Worm (Caenorhabditis elegans) whole organism, young adult: ENCODE results near the gene R04B3.1.

Experiments used
- D2030.7 ChIP-seq: fragments of 200-800 bp; sonication (Bioruptor generic); IDR thresholded peaks from 2 replicates; pipeline ENCODE4 v1.3.6; 2022; ENCODE audit warnings: missing genetic modification reagents, missing genetic modification characterization, missing compliant biosample characterization
- F57A8.1 ChIP-seq: fragments of 200-800 bp; sonication (Bioruptor generic); optimal IDR thresholded peaks from 2 replicates; lab custom pipeline; 2018; ENCODE audit warnings: mild to moderate bottlenecking, missing genetic modification characterization, moderate library complexity, missing compliant biosample characterization
- ama-1 ChIP-seq, 3 experiments: fragments of 150-350 bp in 1 of 3; sonication (generic microtip) in 2 of 3; optimal IDR thresholded peaks; 2 replicates each; lab custom pipeline; 2014 to 2018; ENCODE audit warnings: missing biosample characterization in 2 of 3, missing genetic modification characterization in 2 of 3, missing genetic modification reagents in 2 of 3
- bed-2 ChIP-seq: fragments of 200-800 bp; sonication (Bioruptor generic); IDR thresholded peaks from 2 replicates; pipeline ENCODE4 v1.3.6; 2022; ENCODE audit warnings: missing genetic modification reagents, missing genetic modification characterization, missing compliant biosample characterization
- ceh-91 ChIP-seq: fragments of 200-800 bp; sonication (Bioruptor generic); IDR thresholded peaks from 2 replicates; pipeline ENCODE4 v1.3.6; 2022; ENCODE audit warnings: missing genetic modification reagents, missing genetic modification characterization, missing compliant biosample characterization
- ekl-4 ChIP-seq: fragments of 200-800 bp; sonication (Bioruptor generic); IDR thresholded peaks from 2 replicates; pipeline ENCODE4 v1.3.6; 2022; ENCODE audit warnings: missing genetic modification reagents, missing genetic modification characterization, missing compliant biosample characterization
- fkh-3 ChIP-seq: sonication (generic microtip); optimal IDR thresholded peaks from 2 replicates; lab custom pipeline; 2016; ENCODE audit warnings: mild to moderate bottlenecking, missing genetic modification characterization, missing compliant biosample characterization
- him-1 ChIP-seq: sonication (generic microtip); optimal IDR thresholded peaks from 2 replicates; lab custom pipeline; 2016; ENCODE audit warnings: missing genotype, missing genetic modification reagents, missing genetic modification characterization, missing compliant biosample characterization
- lin-26 ChIP-seq: fragments of 200-800 bp; sonication (Bioruptor generic); IDR thresholded peaks from 2 replicates; pipeline ENCODE4 v1.3.6; 2022; ENCODE audit warnings: missing genetic modification reagents, missing genetic modification characterization, missing compliant biosample characterization
- rec-8 ChIP-seq, 2 experiments: sonication (generic microtip); optimal IDR thresholded peaks; 2 replicates each; lab custom pipeline; 2016; ENCODE audit warnings: mild to moderate bottlenecking in 2 of 2, missing genetic modification characterization in 2 of 2, missing genetic modification reagents in 2 of 2, missing genotype in 2 of 2, missing biosample characterization in 1 of 2, missing compliant biosample characterization in 1 of 2, moderate library complexity in 1 of 2
- unc-130 ChIP-seq: sonication (generic microtip); optimal IDR thresholded peaks from 2 replicates; lab custom pipeline; 2016; ENCODE audit warnings: missing genetic modification reagents, missing genetic modification characterization, missing compliant biosample characterization
- unc-62 ChIP-seq: fragments of 150-350 bp; optimal IDR thresholded peaks from 2 replicates; lab custom pipeline; 2014; ENCODE audit warnings: missing biosample characterization, missing genetic modification reagents, missing genetic modification characterization

- TF ChIP-seq ceh-91: no peak
- no peak for TF ChIP-seq ama-1 (optimal IDR thresholded peaks at IDR 0.05; lab: Kevin White, UChicago)
- TF ChIP-seq ama-1 (GFP tag; optimal IDR thresholded peaks at IDR 0.05; lab: Kevin White, UChicago): no peak
- no peak for TF ChIP-seq D2030.7 (GFP tag; lab: Robert Waterston, UW)
- TF ChIP-seq ekl-4: no peak
- TF ChIP-seq F57A8.1 (GFP tag; lab: Kevin White, UChicago): no peak
- TF ChIP-seq rec-8 (tag; optimal IDR thresholded peaks at IDR 0.05; lab: Kevin White, UChicago): no peak
- no peak for TF ChIP-seq bed-2
- TF ChIP-seq unc-130 (GFP tag; lab: Kevin White, UChicago): no peak
- no peak for TF ChIP-seq him-1 (tag; lab: Kevin White, UChicago)
- TF ChIP-seq unc-62: no peak
- no peak for TF ChIP-seq fkh-3 (tag; lab: Kevin White, UChicago)
- TF ChIP-seq lin-26: no peak
Measured at ce11 chrX:2520461-2520860, 49.3 kb upstream of the R04B3.1 start.
